Worm (Caenorhabditis elegans) whole organism, late embryonic: ENCODE measurements around the gene C16C8.17.

ENCODE experiments used
- Y22D7AL.16 ChIP-seq: sonication (generic microtip); optimal IDR thresholded peaks from 2 replicates; lab custom pipeline; 2016; ENCODE audit warnings: missing genetic modification characterization, missing compliant biosample characterization
- ceh-48 ChIP-seq: sonication (generic microtip); optimal IDR thresholded peaks from 2 replicates; lab custom pipeline; 2016; ENCODE audit warnings: missing genetic modification characterization, inconsistent platforms, missing compliant biosample characterization
- ceh-9 ChIP-seq: sonication (generic microtip); optimal IDR thresholded peaks from 2 replicates; lab custom pipeline; 2016; ENCODE audit warnings: mild to moderate bottlenecking, missing genetic modification characterization, inconsistent platforms, missing compliant biosample characterization
- dmd-4 ChIP-seq: sonication (generic microtip); optimal IDR thresholded peaks from 2 replicates; lab custom pipeline; 2016; ENCODE audit warnings: borderline replicate concordance, missing genetic modification characterization, missing compliant biosample characterization
- elt-2 ChIP-seq: sonication (generic microtip); optimal IDR thresholded peaks from 2 replicates; lab custom pipeline; 2016; ENCODE audit warnings: missing genetic modification reagents, missing genetic modification characterization, missing compliant biosample characterization
- ets-4 ChIP-seq: sonication (generic microtip); optimal IDR thresholded peaks from 2 replicates; lab custom pipeline; 2016; ENCODE audit warnings: missing genetic modification characterization, missing compliant biosample characterization
- eyg-1 ChIP-seq: sonication (generic microtip); optimal IDR thresholded peaks from 2 replicates; lab custom pipeline; 2016; ENCODE audit warnings: missing genotype, missing genetic modification characterization, missing compliant biosample characterization
- nhr-11 ChIP-seq: fragments of 150-350 bp; optimal IDR thresholded peaks from 2 replicates; lab custom pipeline; 2014; ENCODE audit warnings: missing biosample characterization, missing genetic modification characterization
- npax-4 ChIP-seq: sonication (generic microtip); optimal IDR thresholded peaks from 2 replicates; lab custom pipeline; 2016; ENCODE audit warnings: missing genetic modification characterization, missing compliant biosample characterization
- ref-2 ChIP-seq: sonication (generic microtip); optimal IDR thresholded peaks from 2 replicates; lab custom pipeline; 2016; ENCODE audit warnings: missing genetic modification characterization, missing compliant biosample characterization
- sox-2 ChIP-seq: fragments of 200-800 bp; sonication (Bioruptor generic); IDR thresholded peaks from 2 replicates; pipeline ENCODE4 v1.3.6; 2022; ENCODE audit warnings: missing genetic modification reagents, missing genetic modification characterization, missing compliant biosample characterization

DNA sequence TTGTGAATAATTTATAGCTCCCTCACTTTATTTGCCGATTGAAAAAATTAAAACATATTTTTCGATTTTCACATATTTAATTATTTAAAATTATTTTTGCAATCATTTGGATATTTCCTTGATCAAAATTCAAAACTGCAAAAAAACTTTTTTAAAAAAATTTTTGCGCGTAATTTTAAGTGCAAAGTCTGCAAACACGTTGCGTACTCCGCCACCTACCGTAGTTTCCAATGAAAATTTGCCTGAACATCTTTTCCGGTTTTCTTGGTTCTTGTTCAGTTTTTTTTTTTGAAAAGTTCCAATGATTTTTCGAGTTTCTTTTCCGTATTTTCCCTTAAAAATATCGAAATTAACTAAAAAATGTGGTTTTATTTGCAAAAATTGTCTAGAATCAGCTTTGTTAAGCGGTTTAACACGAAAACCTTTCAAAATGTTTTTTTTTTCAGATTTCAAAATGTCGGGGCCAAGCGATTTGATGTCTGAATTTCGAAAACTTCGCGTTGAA, 8.2 kb downstream of the C16C8.17 start, which contains the start of gene C16C8.25:
- TF ChIP-seq nhr-11: no peak
- TF ChIP-seq Y22D7AL.16 (tag; lab: Kevin White, UChicago): no peak
- TF ChIP-seq ref-2 (tag; lab: Kevin White, UChicago): no peak
- TF ChIP-seq ceh-48: no peak
- TF ChIP-seq ceh-9 (tag; lab: Kevin White, UChicago): no peak
- TF ChIP-seq eyg-1 (tag; lab: Kevin White, UChicago): no peak
- no peak for TF ChIP-seq elt-2 (tag; lab: Kevin White, UChicago)
- no peak for TF ChIP-seq dmd-4 (tag; lab: Kevin White, UChicago)
- no peak for TF ChIP-seq sox-2 (GFP tag; lab: Robert Waterston, UW)
- TF ChIP-seq npax-4 (tag; lab: Kevin White, UChicago): no peak
- no peak for TF ChIP-seq ets-4
